Worm (Caenorhabditis elegans) whole organism, L4/young adult: Measurements from ENCODE around the gene Y54G9A.5.

Experiments used
- W03F9.2 ChIP-seq: fragments of 150-350 bp; optimal IDR thresholded peaks from 2 replicates; lab custom pipeline; 2014; ENCODE audit warnings: missing biosample characterization, missing genetic modification characterization
- dao-5 ChIP-seq: sonication (generic microtip); optimal IDR thresholded peaks from 2 replicates; lab custom pipeline; 2016; ENCODE audit warnings: missing genotype, missing genetic modification characterization, moderate library complexity, missing compliant biosample characterization
- him-1 ChIP-seq: sonication (generic microtip); optimal IDR thresholded peaks from 2 replicates; lab custom pipeline; 2016; ENCODE audit warnings: missing genotype, missing genetic modification reagents, missing genetic modification characterization, missing compliant biosample characterization

Gene Y54G9A.5

DNA sequence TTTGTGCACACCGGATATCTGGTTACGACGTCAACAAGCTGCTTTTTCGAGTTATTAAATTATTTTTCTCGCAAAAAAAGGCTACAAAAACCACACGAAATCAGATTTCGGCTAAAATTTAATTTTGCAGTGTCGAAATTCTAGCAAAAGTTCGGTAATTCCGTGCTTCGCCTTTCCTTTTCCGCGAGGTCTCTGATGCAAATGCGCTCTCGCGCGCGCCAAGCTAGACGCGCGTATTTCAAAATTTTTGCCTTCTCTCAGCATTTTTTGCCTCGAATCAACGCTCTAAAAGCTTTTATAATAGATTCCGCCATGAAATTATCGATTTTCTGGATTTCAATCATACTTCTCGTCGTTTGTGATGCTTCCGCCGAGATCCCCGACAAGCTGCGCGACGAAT lies at the start of gene Y54G9A.5:
Y54G9A.5 (plus strand) TSS at position 245 of the 400 bp plus-strand sequence.
- TF ChIP-seq him-1 (no peak), dao-5 (tag; lab: Kevin White, UChicago) (no peak), W03F9.2 (tag; lab: Kevin White, UChicago) (no peak)

ce11 chrII:13673605-13674193 lies 49.1 kb upstream of the Y54G9A.5 start:
- TF ChIP-seq dao-5 (tag; lab: Kevin White, UChicago) (no peak), him-1 (no peak), W03F9.2 (tag; lab: Kevin White, UChicago) (no peak)

- TF ChIP-seq him-1 (no peak), W03F9.2 (tag; lab: Kevin White, UChicago) (no peak)
These were observed 47.6 kb upstream of the Y54G9A.5 start for ce11 chrII:13675212-13675611.

- TF ChIP-seq dao-5 (tag; lab: Kevin White, UChicago) (no peak), him-1 (no peak), W03F9.2 (tag; lab: Kevin White, UChicago) (no peak)
These were observed 44.9 kb upstream of the Y54G9A.5 start for ce11 chrII:13677927-13678326.

ce11 chrII:13678555-13679119 lies 44.2 kb upstream of the Y54G9A.5 start:
- no peak for TF ChIP-seq dao-5 (tag; lab: Kevin White, UChicago)
- no peak for TF ChIP-seq W03F9.2 (tag; lab: Kevin White, UChicago)
- TF ChIP-seq him-1: no peak

DNA sequence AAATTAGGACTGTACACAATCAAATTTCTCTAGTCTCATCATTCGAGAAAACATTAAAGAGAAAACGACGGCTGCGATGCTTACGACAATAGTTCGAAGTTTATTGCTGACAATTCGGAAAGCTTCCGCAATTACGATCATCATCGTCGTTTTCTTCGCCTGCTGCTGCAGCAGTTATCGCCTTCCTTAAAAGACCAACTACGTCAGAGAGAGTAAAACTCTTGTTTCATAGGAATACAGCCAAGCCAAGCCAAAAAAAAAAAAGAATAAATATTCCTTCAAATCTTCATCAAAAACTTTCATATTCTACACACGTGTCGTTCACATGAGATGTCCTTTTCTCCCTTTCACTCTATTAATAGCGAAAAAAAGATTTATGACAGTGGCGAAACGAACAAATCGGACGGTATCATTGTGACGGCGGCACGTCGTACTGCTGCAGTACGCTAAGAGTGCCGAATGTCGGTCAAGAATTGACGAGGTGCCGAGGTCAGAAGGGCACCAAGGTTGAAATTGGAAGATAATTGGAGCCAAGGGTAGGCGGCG lies 43.0 kb upstream of the Y54G9A.5 start:
- no peak for TF ChIP-seq dao-5 (tag; lab: Kevin White, UChicago)
- no peak for TF ChIP-seq W03F9.2 (tag; lab: Kevin White, UChicago)
- TF ChIP-seq him-1: no peak

DNA sequence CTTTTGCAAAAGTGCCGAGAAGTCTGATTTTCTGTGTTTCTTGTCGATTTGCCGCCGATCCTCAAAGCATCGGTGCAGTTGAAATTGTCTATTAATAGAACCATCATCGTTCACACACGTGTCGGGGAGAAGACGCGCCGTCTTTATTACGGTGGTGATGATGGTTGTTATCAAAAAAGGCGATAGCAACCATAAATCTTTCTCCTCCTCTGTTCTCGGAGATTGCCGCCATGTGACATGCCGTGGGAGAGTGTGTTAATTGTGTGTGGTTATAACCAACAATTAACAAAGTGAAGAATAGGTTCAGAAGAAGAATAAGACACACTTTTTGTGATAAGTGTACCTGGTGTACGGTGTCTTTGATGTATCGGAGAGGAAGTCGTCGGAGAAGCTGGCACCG lies 41.7 kb upstream of the Y54G9A.5 start:
- TF ChIP-seq W03F9.2 (tag; lab: Kevin White, UChicago) (no peak), him-1 (no peak), dao-5 (tag; lab: Kevin White, UChicago) (no peak)

ce11 chrII:13685581-13685980 lies 37.2 kb upstream of the Y54G9A.5 start:
- TF ChIP-seq him-1 (no peak), dao-5 (tag; lab: Kevin White, UChicago) (no peak), W03F9.2 (tag; lab: Kevin White, UChicago) (no peak)

- TF ChIP-seq him-1 (no peak), W03F9.2 (tag; lab: Kevin White, UChicago) (no peak), dao-5 (tag; lab: Kevin White, UChicago) (no peak)
These were observed 28.1 kb upstream of the Y54G9A.5 start, which contains the start of gene rpoa-1 for ce11 chrII:13694712-13695111. rpoa-1 (minus strand) TSS chrII:13694795.

- TF ChIP-seq him-1: no peak
- no peak for TF ChIP-seq dao-5 (tag; lab: Kevin White, UChicago)
- TF ChIP-seq W03F9.2 (tag; lab: Kevin White, UChicago): no peak
These were observed 27.2 kb upstream of the Y54G9A.5 start, which contains the start of gene kqt-3 for ce11 chrII:13695343-13696332. kqt-3 (plus strand) TSS chrII:13696282.

ce11 chrII:13697691-13698090 lies 25.1 kb upstream of the Y54G9A.5 start:
- no peak for TF ChIP-seq him-1
- TF ChIP-seq dao-5 (tag; lab: Kevin White, UChicago): no peak
- TF ChIP-seq W03F9.2 (tag; lab: Kevin White, UChicago): no peak

DNA sequence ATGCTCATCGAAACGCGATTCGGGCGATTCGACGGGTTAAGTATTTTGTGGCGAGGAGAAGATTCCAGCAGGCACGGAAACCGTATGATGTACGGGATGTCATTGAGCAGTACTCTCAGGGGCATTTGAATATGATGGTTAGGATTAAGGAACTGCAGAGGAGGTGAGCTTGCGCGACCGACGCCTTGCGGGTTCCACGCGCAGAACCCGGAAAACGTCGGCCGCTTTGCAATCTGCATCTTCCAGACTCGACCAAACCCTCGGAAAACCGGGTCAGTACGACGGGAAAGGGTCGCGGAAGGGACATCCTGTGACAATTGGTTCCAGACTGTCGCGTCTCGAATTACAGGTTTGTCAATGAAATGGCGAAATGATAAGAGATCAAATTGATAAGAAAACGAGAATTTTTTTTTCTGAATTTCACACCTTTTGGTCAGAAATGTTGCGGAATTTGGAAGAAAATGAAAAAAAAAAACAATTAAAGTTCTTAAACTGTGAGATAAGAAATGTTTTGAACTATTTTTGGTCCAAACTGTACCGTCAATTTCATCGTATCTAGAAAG lies 11.2 kb upstream of the Y54G9A.5 start:
- TF ChIP-seq W03F9.2 (tag; lab: Kevin White, UChicago) (no peak), dao-5 (tag; lab: Kevin White, UChicago) (no peak)

ce11 chrII:13713239-13713638 lies 9.6 kb upstream of the Y54G9A.5 start:
- TF ChIP-seq W03F9.2 (tag; lab: Kevin White, UChicago) (no peak), dao-5 (tag; lab: Kevin White, UChicago) (no peak), him-1 (no peak)
